Fruit fly (Drosophila melanogaster): ENCODE results near the gene CG5828.

DNA sequence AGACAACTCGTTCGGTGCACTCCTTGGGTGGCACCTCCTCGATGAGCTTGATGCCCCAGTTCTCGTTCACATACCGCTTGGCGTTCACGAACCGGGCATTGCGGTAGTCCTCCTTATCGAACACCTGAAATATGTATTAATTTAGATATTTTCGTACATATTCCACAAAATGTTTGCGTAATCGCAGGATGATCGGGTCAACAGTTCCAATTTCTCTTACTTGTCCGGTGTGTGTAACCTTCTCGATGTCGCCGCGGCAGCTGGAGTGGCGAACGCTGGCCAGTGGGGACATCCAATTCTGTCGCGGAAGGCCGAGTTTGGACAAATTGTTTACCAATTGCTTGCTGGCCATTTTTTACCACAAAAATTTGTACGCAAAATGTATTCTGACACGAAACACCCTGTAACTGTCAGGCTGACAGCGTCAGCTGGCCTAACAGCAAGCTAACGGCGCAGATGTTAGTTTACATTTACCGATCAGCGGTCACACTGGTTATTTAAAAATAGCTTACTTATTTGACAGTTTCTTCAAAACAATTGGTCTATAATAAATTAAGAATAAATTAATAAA, 6.1 kb downstream of the CG5828 start, which contains the start of gene ND-13A:
- TF ChIP-seq CG8478 (optimal IDR thresholded peaks at IDR 0.05) (no peak), psq (optimal IDR thresholded peaks at IDR 0.05) (no peak)
